Fruit fly (Drosophila melanogaster) whole organism, embryonic: ENCODE measurements around the gene CG1983.

ENCODE experiments used
- Atf3 ChIP-seq: fragments of 200-800 bp; sonication (Bioruptor generic); optimal IDR thresholded peaks from 3 replicates; lab custom pipeline; 2016; ENCODE audit warnings: missing biosample characterization, missing genetic modification characterization
- Bgb ChIP-seq: fragments of 200-800 bp; sonication (Bioruptor generic); IDR thresholded peaks from 2 replicates; pipeline ENCODE4 v1.3.6; 2022; ENCODE audit warnings: missing biosample characterization, missing genetic modification characterization; ENCODE audit not compliant: partially characterized antibody
- CG10147 ChIP-seq: fragments of 200-800 bp; sonication (Bioruptor generic); optimal IDR thresholded peaks from 2 replicates; lab custom pipeline; 2019; ENCODE audit warnings: missing biosample characterization, mild to moderate bottlenecking, missing genetic modification characterization, moderate library complexity
- CG1024 ChIP-seq: fragments of 200-800 bp; sonication (Bioruptor generic); IDR thresholded peaks from 2 replicates; pipeline ENCODE4 v1.3.6; 2022; ENCODE audit warnings: missing biosample characterization, missing genetic modification characterization
- CG11695 ChIP-seq: fragments of 200-800 bp; sonication (Bioruptor generic); IDR thresholded peaks from 3 replicates; pipeline ENCODE4 v1.3.6; 2022; ENCODE audit warnings: missing biosample characterization, missing genetic modification characterization
- CG12769 ChIP-seq: fragments of 200-800 bp; sonication (Bioruptor generic); optimal IDR thresholded peaks from 2 replicates; lab custom pipeline; 2019; ENCODE audit warnings: missing biosample characterization, mild to moderate bottlenecking, missing genetic modification characterization, moderate library complexity
- CG1647 ChIP-seq: fragments of 200-800 bp; sonication (Bioruptor generic); optimal IDR thresholded peaks from 3 replicates; lab custom pipeline; 2016; ENCODE audit warnings: missing biosample characterization, missing genetic modification characterization
- CG16813 ChIP-seq: fragments of 200-800 bp; sonication (Bioruptor generic); IDR thresholded peaks from 3 replicates; pipeline ENCODE4 v1.3.6; 2022; ENCODE audit warnings: missing biosample characterization, missing genetic modification characterization; ENCODE audit not compliant: partially characterized antibody
- CG17328 ChIP-seq: fragments of 200-800 bp; sonication (Bioruptor generic); IDR thresholded peaks from 2 replicates; pipeline ENCODE4 v1.3.6; 2022; ENCODE audit warnings: missing biosample characterization, missing genetic modification characterization
- CG1792 ChIP-seq: fragments of 200-800 bp; sonication (Bioruptor generic); optimal IDR thresholded peaks from 2 replicates; lab custom pipeline; 2016; ENCODE audit warnings: missing biosample characterization, missing genetic modification characterization
- CG18599 ChIP-seq: fragments of 200-800 bp; sonication (Bioruptor generic); optimal IDR thresholded peaks from 3 replicates; lab custom pipeline; 2017; ENCODE audit warnings: missing biosample characterization, missing genetic modification characterization, mild to moderate bottlenecking, moderate library complexity, missing genetic modification reagents
- CG2889 ChIP-seq: fragments of 200-800 bp; sonication (Bioruptor generic); IDR thresholded peaks from 3 replicates; pipeline ENCODE4 v1.3.6; 2022; ENCODE audit warnings: missing biosample characterization, missing genetic modification characterization
- CG30403 ChIP-seq: fragments of 200-800 bp; sonication (Bioruptor generic); optimal IDR thresholded peaks from 3 replicates; lab custom pipeline; 2016; ENCODE audit warnings: missing biosample characterization, missing genetic modification characterization
- CG31224 ChIP-seq: fragments of 200-800 bp; sonication (Bioruptor generic); IDR thresholded peaks from 2 replicates; pipeline ENCODE4 v1.3.6; 2022; ENCODE audit warnings: missing biosample characterization, missing genetic modification characterization
- CG31388 ChIP-seq: fragments of 200-800 bp; sonication (Bioruptor generic); optimal IDR thresholded peaks from 2 replicates; lab custom pipeline; 2016; ENCODE audit warnings: missing biosample characterization, missing genetic modification characterization
- CG32532 ChIP-seq: fragments of 200-800 bp; sonication (Bioruptor generic); IDR thresholded peaks from 2 replicates; pipeline ENCODE4 v1.3.6; 2022; ENCODE audit warnings: missing biosample characterization, missing genetic modification characterization
- CG3281 ChIP-seq: fragments of 200-800 bp; sonication (Bioruptor generic); optimal IDR thresholded peaks from 3 replicates; lab custom pipeline; 2017; ENCODE audit warnings: missing biosample characterization, mild to moderate bottlenecking, missing genetic modification characterization
- CG43689 ChIP-seq: fragments of 200-800 bp; sonication (Bioruptor generic); IDR thresholded peaks from 2 replicates; pipeline ENCODE4 v1.3.6; 2022; ENCODE audit warnings: missing biosample characterization, missing genetic modification characterization
- CG6765 ChIP-seq: fragments of 200-800 bp; sonication (Bioruptor generic); optimal IDR thresholded peaks from 3 replicates; lab custom pipeline; 2017; ENCODE audit warnings: missing biosample characterization, mild to moderate bottlenecking, missing genetic modification characterization
- CG8388 ChIP-seq: fragments of 200-800 bp; sonication (Bioruptor generic); optimal IDR thresholded peaks from 2 replicates; lab custom pipeline; 2019; ENCODE audit warnings: missing biosample characterization, mild to moderate bottlenecking, missing genetic modification characterization, moderate library complexity
- CG8924 ChIP-seq: fragments of 200-800 bp; optimal IDR thresholded peaks from 3 replicates; lab custom pipeline; 2019; ENCODE audit warnings: missing biosample characterization, mild to moderate bottlenecking, missing genetic modification characterization, moderate library complexity
- CG9437 ChIP-seq: fragments of 200-800 bp; sonication (Bioruptor generic); optimal IDR thresholded peaks from 2 replicates; lab custom pipeline; 2018; ENCODE audit warnings: missing biosample characterization, mild to moderate bottlenecking, missing genetic modification characterization
- CG9817 ChIP-seq: fragments of 200-800 bp; sonication (Bioruptor generic); optimal IDR thresholded peaks from 2 replicates; lab custom pipeline; 2018; ENCODE audit warnings: missing biosample characterization, mild to moderate bottlenecking, missing genetic modification characterization, moderate library complexity
- CrebB ChIP-seq: fragments of 200-800 bp; sonication (Bioruptor generic); optimal IDR thresholded peaks from 3 replicates; lab custom pipeline; 2018; ENCODE audit warnings: missing biosample characterization, mild to moderate bottlenecking, missing genetic modification characterization
- D ChIP-seq, 2 experiments: fragments of 200-800 bp in 1 of 2; fragments of >200 bp in 1 of 2; sonication (Bioruptor generic) in 1 of 2; optimal IDR thresholded peaks; 2 replicates in 1 of 2; 3 replicates in 1 of 2; lab custom pipeline; 2017; ENCODE audit warnings: mild to moderate bottlenecking in 1 of 2, missing biosample characterization in 1 of 2, missing genetic modification characterization in 1 of 2, missing genetic modification reagents in 1 of 2
- Drgx ChIP-seq: fragments of 200-800 bp; sonication (Bioruptor generic); IDR thresholded peaks from 2 replicates; pipeline ENCODE4 v1.3.6; 2022; ENCODE audit warnings: missing biosample characterization, missing genetic modification characterization
- HLHmδ ChIP-seq: fragments of 200-800 bp; sonication (Bioruptor generic); optimal IDR thresholded peaks from 2 replicates; lab custom pipeline; 2018; ENCODE audit warnings: missing biosample characterization, mild to moderate bottlenecking, missing genetic modification characterization, moderate library complexity
- Nf-YB ChIP-seq: fragments of 200-800 bp; sonication (Bioruptor generic); optimal IDR thresholded peaks from 3 replicates; lab custom pipeline; 2019; ENCODE audit warnings: missing biosample characterization, mild to moderate bottlenecking, missing genetic modification characterization, moderate library complexity
- Rx ChIP-seq: fragments of 200-800 bp; sonication (Bioruptor generic); IDR thresholded peaks from 2 replicates; pipeline ENCODE4 v1.3.6; 2022; ENCODE audit warnings: missing biosample characterization, missing genetic modification characterization
- Ssrp ChIP-seq: fragments of 200-800 bp; sonication (Bioruptor generic); optimal IDR thresholded peaks from 2 replicates; lab custom pipeline; 2018; ENCODE audit warnings: missing biosample characterization, mild to moderate bottlenecking, missing genetic modification characterization, moderate library complexity
- Tbp ChIP-seq: fragments of >200 bp; optimal IDR thresholded peaks from 2 replicates; lab custom pipeline; 2018; ENCODE audit warnings: missing biosample characterization, missing genetic modification characterization
- YL-1 ChIP-seq: fragments of 200-800 bp; sonication (Bioruptor generic); optimal IDR thresholded peaks from 3 replicates; lab custom pipeline; 2017; ENCODE audit warnings: missing biosample characterization, mild to moderate bottlenecking, missing genetic modification characterization
- ab ChIP-seq: fragments of 200-800 bp; sonication (Bioruptor generic); optimal IDR thresholded peaks from 2 replicates; lab custom pipeline; 2016; ENCODE audit warnings: missing biosample characterization, missing genetic modification characterization
- bbx ChIP-seq: fragments of 200-800 bp; sonication (Bioruptor generic); IDR thresholded peaks from 2 replicates; pipeline ENCODE4 v1.3.6; 2022; ENCODE audit warnings: missing biosample characterization, missing genetic modification characterization; ENCODE audit not compliant: partially characterized antibody
- dan ChIP-seq: fragments of 200-800 bp; sonication (Bioruptor generic); IDR thresholded peaks from 2 replicates; pipeline ENCODE4 v1.3.6; 2022; ENCODE audit warnings: missing biosample characterization, missing genetic modification characterization
- disco-r ChIP-seq: fragments of 200-800 bp; sonication (Bioruptor generic); optimal IDR thresholded peaks from 2 replicates; lab custom pipeline; 2016; ENCODE audit warnings: missing biosample characterization, missing genetic modification characterization
- dm ChIP-seq: fragments of 200-800 bp; sonication (Bioruptor generic); optimal IDR thresholded peaks from 3 replicates; lab custom pipeline; 2016; ENCODE audit warnings: missing biosample characterization, missing genetic modification characterization
- dysf ChIP-seq: fragments of 200-800 bp; sonication (Bioruptor generic); IDR thresholded peaks from 3 replicates; pipeline ENCODE4 v1.3.6; 2022; ENCODE audit warnings: missing biosample characterization, missing genetic modification characterization
- en ChIP-seq: fragments of 200-800 bp; sonication (Bioruptor generic); optimal IDR thresholded peaks from 2 replicates; lab custom pipeline; 2016; ENCODE audit warnings: missing biosample characterization, missing genetic modification characterization
- esg ChIP-seq: fragments of 200-800 bp; sonication (Bioruptor generic); conservative IDR thresholded peaks from 2 replicates; pipeline ENCODE4 v1.3.6; 2022; ENCODE audit warnings: missing biosample characterization, missing genetic modification characterization
- ewg ChIP-seq: fragments of 200-800 bp; sonication (Bioruptor generic); optimal IDR thresholded peaks from 3 replicates; lab custom pipeline; 2017; ENCODE audit warnings: mild to moderate bottlenecking, missing biosample characterization, missing genetic modification reagents, missing genetic modification characterization
- ftz-f1 ChIP-seq: fragments of 200-800 bp; sonication (Bioruptor generic); optimal IDR thresholded peaks from 2 replicates; lab custom pipeline; 2016; ENCODE audit warnings: missing biosample characterization, missing genetic modification characterization
- gcm2 ChIP-seq: fragments of 200-800 bp; sonication (Bioruptor generic); optimal IDR thresholded peaks from 2 replicates; lab custom pipeline; 2016; ENCODE audit warnings: missing biosample characterization, missing genetic modification characterization
- gsb ChIP-seq: fragments of 200-800 bp; sonication (Bioruptor generic); IDR thresholded peaks from 2 replicates; pipeline ENCODE4 v1.3.6; 2022; ENCODE audit warnings: missing biosample characterization, missing genetic modification characterization
- mam ChIP-seq: fragments of 200-800 bp; sonication (Bioruptor generic); optimal IDR thresholded peaks from 3 replicates; lab custom pipeline; 2016; ENCODE audit warnings: missing biosample characterization, missing genetic modification characterization
- mld ChIP-seq: fragments of 200-800 bp; sonication (Bioruptor generic); IDR thresholded peaks from 3 replicates; pipeline ENCODE4 v1.3.6; 2022; ENCODE audit warnings: missing biosample characterization, missing genetic modification characterization; ENCODE audit not compliant: partially characterized antibody
- scrt ChIP-seq: fragments of 200-800 bp; sonication (Bioruptor generic); optimal IDR thresholded peaks from 2 replicates; lab custom pipeline; 2018; ENCODE audit warnings: missing biosample characterization, mild to moderate bottlenecking, missing genetic modification characterization, moderate library complexity
- tap ChIP-seq: fragments of 200-800 bp; optimal IDR thresholded peaks from 3 replicates; lab custom pipeline; 2019; ENCODE audit warnings: missing biosample characterization, mild to moderate bottlenecking, missing genetic modification characterization, moderate library complexity
- tgo ChIP-seq: fragments of 200-800 bp; sonication (Bioruptor generic); IDR thresholded peaks from 3 replicates; pipeline ENCODE4 v1.3.6; 2022; ENCODE audit warnings: missing biosample characterization, missing genetic modification characterization
- trem ChIP-seq: fragments of 200-800 bp; optimal IDR thresholded peaks from 3 replicates; lab custom pipeline; 2019; ENCODE audit warnings: missing biosample characterization, mild to moderate bottlenecking, missing genetic modification characterization, moderate library complexity
- wdn ChIP-seq: fragments of 200-800 bp; sonication (Bioruptor generic); IDR thresholded peaks from 2 replicates; pipeline ENCODE4 v1.3.6; 2022; ENCODE audit warnings: missing biosample characterization, missing genetic modification characterization

Gene CG1983

DNA sequence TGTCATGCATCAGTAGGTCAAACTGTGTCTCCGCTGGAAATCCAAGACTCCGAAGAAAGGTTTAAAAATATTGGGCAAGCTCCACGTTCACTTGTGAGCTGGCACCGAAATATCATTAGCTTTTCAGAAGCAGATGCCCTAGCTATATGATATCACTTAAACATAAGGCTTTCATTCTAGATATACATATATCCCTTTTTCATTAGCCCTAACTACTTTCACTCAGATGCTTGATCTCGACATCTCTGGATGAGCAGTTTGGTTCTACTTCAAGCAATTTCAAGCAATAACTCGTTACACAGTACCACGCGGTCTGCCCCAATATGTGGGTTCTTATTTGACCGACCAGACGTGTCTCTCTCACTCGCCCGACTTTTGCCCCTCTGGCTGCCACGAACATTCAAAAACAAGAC is 14.0 kb upstream of the CG1983 start (continued):
- TF ChIP-seq CG17328 (GFP tag; lab: Robert Waterston, UW) (no peak), CG11695 (GFP tag; lab: Robert Waterston, UW) (0 out of 3 replicates have a peak, but pooled peaks have one; percentile 34), gcm2 (GFP tag; lab: Kevin White, UChicago) (no peak), mam (GFP tag; lab: Kevin White, UChicago) (peak; percentile 39), CG9817 (tag; lab: Kevin White, UChicago) (no peak), ftz-f1 (no peak), disco-r (GFP tag; lab: Kevin White, UChicago) (no peak), Tbp (GFP tag; lab: Kevin White, UChicago) (no peak), CG6765 (GFP tag; lab: Kevin White, UChicago) (no peak), dysf (GFP tag; lab: Robert Waterston, UW) (peak; percentile 70), CG32532 (GFP tag; lab: Robert Waterston, UW) (no peak), scrt (GFP tag; lab: Kevin White, UChicago) (no peak), HLHmδ (no peak), mld (no peak), tap (tag; lab: Kevin White, UChicago) (no peak), wdn (no peak), CG16813 (GFP tag; lab: Robert Waterston, UW) (no peak), D (optimal IDR thresholded peaks at IDR 0.05; lab: Kevin White, UChicago) (no peak), D (GFP tag; optimal IDR thresholded peaks at IDR 0.05; lab: Kevin White, UChicago) (no peak), CG9437 (GFP tag; lab: Kevin White, UChicago) (peak; percentile 57), bbx (GFP tag; lab: Robert Waterston, UW) (no peak), YL-1 (GFP tag; lab: Kevin White, UChicago) (no peak), CG1792 (GFP tag; lab: Kevin White, UChicago) (no peak), CG1647 (GFP tag; lab: Kevin White, UChicago) (peak; percentile 37), CG2889 (no peak), CG43689 (GFP tag; lab: Robert Waterston, UW) (no peak), CG1024 (GFP tag; lab: Robert Waterston, UW) (no peak), Rx (GFP tag; lab: Robert Waterston, UW) (no peak), trem (tag; lab: Kevin White, UChicago) (no peak), CG30403 (GFP tag; lab: Kevin White, UChicago) (peak; percentile 53), CG10147 (no peak), CG8388 (peak; percentile 8), en (GFP tag; lab: Kevin White, UChicago) (no peak), Nf-YB (GFP tag; lab: Kevin White, UChicago) (no peak), dm (GFP tag; lab: Kevin White, UChicago) (peak; percentile 19), Atf3 (no peak), gsb (GFP tag; lab: Robert Waterston, UW) (no peak), CG8924 (tag; lab: Kevin White, UChicago) (peak; percentile 12), CG12769 (tag; lab: Kevin White, UChicago) (no peak), ab (GFP tag; lab: Kevin White, UChicago) (no peak), CG31224 (GFP tag; lab: Robert Waterston, UW) (0 out of 2 replicates have a peak, but pooled peaks have one; percentile 36), dan (GFP tag; lab: Robert Waterston, UW) (no peak), CG31388 (no peak), CG18599 (no peak), ewg (GFP tag; lab: Kevin White, UChicago) (peak; percentile 31), CG3281 (GFP tag; lab: Kevin White, UChicago) (no peak), Ssrp (peak; percentile 48), Bgb (no peak), esg (0 out of 2 replicates have a peak, but pooled peaks have one; percentile 5), tgo (GFP tag; lab: Robert Waterston, UW) (no peak; the same call in 2 of the 3 replicates), Drgx (GFP tag; lab: Robert Waterston, UW) (peak; percentile 29; the same call in 1 of the 2 replicates), CrebB (tag; lab: Kevin White, UChicago) (no peak)
